Fruit fly (Drosophila melanogaster) S2 (cell line): Measurements from ENCODE around the gene CG7945.

Experiments
- CG8478 ChIP-seq: fragments of >200 bp; optimal IDR thresholded peaks from 2 replicates; lab custom pipeline; 2018
- CTCF ChIP-seq, 2 experiments: fragments of >200 bp; optimal IDR thresholded peaks; 2 replicates each; lab custom pipeline; 2018

dm6 chr3L:15537916-15538581, 14.1 kb upstream of the CG7945 start:
- TF ChIP-seq CG8478 (lab: Kevin White, UChicago) (no peak), CTCF (optimal IDR thresholded peaks at IDR 0.05; lab: Kevin White, UChicago) (no peak)
